Worm (Caenorhabditis elegans): Measurements from ENCODE around the gene orc-2.
A peak's percentile ranks its signal among the peaks of the same experiment; 100 is the strongest.

orc-2 gene

DNA sequence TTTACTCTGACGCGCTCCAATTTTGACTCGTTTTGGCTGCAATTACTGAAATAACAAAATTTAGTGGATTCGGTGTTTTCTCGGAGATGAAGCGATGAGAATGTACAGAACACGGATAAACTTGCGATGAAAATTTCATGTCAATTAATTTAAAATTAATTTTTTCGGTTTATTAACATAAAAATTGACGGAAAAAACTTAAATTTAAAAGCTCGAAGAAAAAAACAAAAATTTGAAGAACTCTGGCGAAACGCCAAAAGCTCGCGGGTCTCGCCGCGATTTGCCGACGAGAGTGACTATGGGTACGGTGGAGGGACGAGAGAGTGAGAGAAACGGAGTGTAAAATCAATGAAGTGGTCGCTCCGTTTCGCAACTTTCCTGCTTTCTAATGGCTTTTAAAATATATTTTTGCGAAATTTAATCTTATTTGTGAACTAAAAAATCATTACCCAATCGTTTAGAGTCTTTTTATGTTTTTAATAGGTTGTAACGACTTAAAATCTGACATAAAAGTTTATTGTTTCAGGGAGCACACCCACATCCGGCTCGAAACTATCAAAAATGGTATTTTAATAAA lies 5.0 kb upstream of the orc-2 start, which contains the start of the genes gmps-1 and cap-2 (continued):
- peak; percentile 40 for TF ChIP-seq mbf-1 (tag; optimal IDR thresholded peaks at IDR 0.05)
- no peak for TF ChIP-seq elt-1 (tag; optimal IDR thresholded peaks at IDR 0.05)
- no peak for TF ChIP-seq unc-39 (tag; optimal IDR thresholded peaks at IDR 0.05)

DNA sequence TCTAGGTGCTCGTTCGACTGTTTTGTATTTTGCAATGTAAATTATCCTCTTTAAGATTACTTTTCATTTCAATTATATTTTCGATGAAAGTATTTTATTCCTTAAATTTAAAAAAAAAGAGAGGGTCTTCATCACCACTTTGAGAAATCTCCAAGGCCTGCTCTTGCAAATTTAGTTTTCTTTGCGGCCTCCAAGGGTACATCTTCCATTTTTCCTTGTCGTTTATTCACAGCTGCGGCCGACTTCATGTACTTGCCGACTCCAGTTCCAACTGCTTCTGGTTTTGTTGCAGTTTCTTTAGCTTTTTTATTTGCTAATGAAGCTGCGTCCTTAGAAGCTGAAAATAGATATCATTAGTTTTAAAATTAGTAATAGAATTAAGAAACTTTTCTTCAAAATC lies 3.0 kb upstream of the orc-2 start:
- no peak for TF ChIP-seq aly-2 (tag; optimal IDR thresholded peaks at IDR 0.05)
- TF ChIP-seq nhr-6 (tag; optimal IDR thresholded peaks at IDR 0.05), result no peak
- no peak for TF ChIP-seq unc-55 (GFP tag; optimal IDR thresholded peaks at IDR 0.05)
- TF ChIP-seq C34F6.9 (tag; optimal IDR thresholded peaks at IDR 0.05), result no peak
- no peak for TF ChIP-seq lin-13 (GFP tag; optimal IDR thresholded peaks at IDR 0.05)
- TF ChIP-seq F13H6.1 (tag; optimal IDR thresholded peaks at IDR 0.05), result no peak
- TF ChIP-seq elt-1 (tag; optimal IDR thresholded peaks at IDR 0.05), result no peak
- TF ChIP-seq ztf-4 (tag; optimal IDR thresholded peaks at IDR 0.05), result no peak
- TF ChIP-seq nhr-11 (tag; optimal IDR thresholded peaks at IDR 0.05), result no peak
- no peak for TF ChIP-seq mbf-1 (tag; optimal IDR thresholded peaks at IDR 0.05)
- no peak for TF ChIP-seq nhr-237 (tag; optimal IDR thresholded peaks at IDR 0.05)
- TF ChIP-seq nhr-25 (tag; optimal IDR thresholded peaks at IDR 0.05), result no peak
- TF ChIP-seq alr-1 (tag; optimal IDR thresholded peaks at IDR 0.05), result no peak
- TF ChIP-seq ztf-1 (GFP tag; conservative IDR thresholded peaks at IDR 0.05), result no peak
- TF ChIP-seq sma-9 (GFP tag; optimal IDR thresholded peaks at IDR 0.05), result no peak
- TF ChIP-seq sma-9 (tag; optimal IDR thresholded peaks at IDR 0.05), result no peak

DNA sequence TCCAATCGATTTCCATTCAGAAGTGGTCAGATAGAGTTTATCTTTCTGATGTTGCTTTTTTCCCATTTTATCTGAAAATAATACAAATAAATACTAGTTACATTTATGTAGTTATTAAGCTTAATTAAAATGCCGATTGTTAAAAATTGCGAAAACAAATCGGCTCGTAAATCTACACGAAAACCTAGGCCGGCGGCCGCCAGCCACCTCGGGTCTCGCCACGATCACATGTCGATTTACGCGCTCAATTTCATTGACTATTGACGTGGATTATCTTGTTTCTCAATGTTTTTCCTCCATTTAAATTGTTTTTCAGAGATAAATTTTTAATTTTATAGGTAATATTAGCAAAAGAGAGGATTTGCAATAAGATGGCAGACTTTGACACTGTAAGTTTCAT lies 1.2 kb upstream of the orc-2 start, which contains the start of the genes cyn-4 and copz-1:
TSS of gene cyn-4 (minus strand) at position 71 of the 400 bp plus-strand sequence.
TSS of gene copz-1 (plus strand) at position 339 of the 400 bp plus-strand sequence.
- no peak for TF ChIP-seq elt-3 (tag; optimal IDR thresholded peaks at IDR 0.05)
- no peak for TF ChIP-seq nhr-77 (tag; optimal IDR thresholded peaks at IDR 0.05)
- TF ChIP-seq mab-5 (tag; optimal IDR thresholded peaks at IDR 0.05), result peak; percentile 42
- TF ChIP-seq skn-1 (tag; optimal IDR thresholded peaks at IDR 0.05), result no peak
- no peak for TF ChIP-seq mbf-1 (tag; optimal IDR thresholded peaks at IDR 0.05)
- peak; percentile 78 for TF ChIP-seq lin-13 (GFP tag; optimal IDR thresholded peaks at IDR 0.05)
- TF ChIP-seq ceh-16 (tag; optimal IDR thresholded peaks at IDR 0.05), result peak; percentile 57
- TF ChIP-seq C34F6.9 (tag; optimal IDR thresholded peaks at IDR 0.05), result peak; percentile 88
- TF ChIP-seq nhr-21 (tag; optimal IDR thresholded peaks at IDR 0.05), result peak; percentile 60
- peak; percentile 79 to 95 for TF ChIP-seq lsy-2 (tag; optimal IDR thresholded peaks at IDR 0.05)
- TF ChIP-seq sma-9 (GFP tag; optimal IDR thresholded peaks at IDR 0.05), result peak; percentile 87
- no peak for TF ChIP-seq sma-9 (tag; optimal IDR thresholded peaks at IDR 0.05)
- no peak for TF ChIP-seq ZK546.5 (tag; optimal IDR thresholded peaks at IDR 0.05)
- TF ChIP-seq zag-1 (tag; optimal IDR thresholded peaks at IDR 0.05), result no peak
- no peak for TF ChIP-seq peb-1 (tag; optimal IDR thresholded peaks at IDR 0.05)
- no peak for TF ChIP-seq unc-39 (tag; optimal IDR thresholded peaks at IDR 0.05)
- TF ChIP-seq nhr-10 (tag; optimal IDR thresholded peaks at IDR 0.05), result no peak
- TF ChIP-seq ceh-82 (tag; optimal IDR thresholded peaks at IDR 0.05), result peak; percentile 22
- no peak for TF ChIP-seq mdl-1 (tag; optimal IDR thresholded peaks at IDR 0.05)
- no peak for TF ChIP-seq dmd-4 (tag; optimal IDR thresholded peaks at IDR 0.05)
- peak; percentile 53 for TF ChIP-seq fos-1 (tag; optimal IDR thresholded peaks at IDR 0.05)
- TF ChIP-seq nhr-25 (tag; optimal IDR thresholded peaks at IDR 0.05), result peak; percentile 72
- no peak for TF ChIP-seq aly-2 (tag; optimal IDR thresholded peaks at IDR 0.05)
- TF ChIP-seq Y55F3AM.14 (GFP tag; optimal IDR thresholded peaks at IDR 0.05), result no peak
- TF ChIP-seq nhr-6 (tag; optimal IDR thresholded peaks at IDR 0.05), result no peak
- peak; percentile 90 for TF ChIP-seq unc-55 (GFP tag; optimal IDR thresholded peaks at IDR 0.05)
- TF ChIP-seq nhr-12 (tag; optimal IDR thresholded peaks at IDR 0.05), result no peak
- peak; percentile 44 for TF ChIP-seq ztf-4 (tag; optimal IDR thresholded peaks at IDR 0.05)
- no peak for TF ChIP-seq ztf-11 (tag; optimal IDR thresholded peaks at IDR 0.05)
- TF ChIP-seq blmp-1 (tag; optimal IDR thresholded peaks at IDR 0.05; ENCODE audit: insufficient read depth), result no peak
- peak; percentile 88 for TF ChIP-seq lin-11 (tag; optimal IDR thresholded peaks at IDR 0.05)
- no peak for TF ChIP-seq ama-1 (optimal IDR thresholded peaks at IDR 0.05)
- no peak for TF ChIP-seq nhr-237 (tag; optimal IDR thresholded peaks at IDR 0.05)
- TF ChIP-seq sem-4 (tag; optimal IDR thresholded peaks at IDR 0.05), result peak; percentile 58
- TF ChIP-seq ztf-1 (GFP tag; conservative IDR thresholded peaks at IDR 0.05), result no peak
- TF ChIP-seq crh-2 (tag; optimal IDR thresholded peaks at IDR 0.05), result peak; percentile 92
- no peak for TF ChIP-seq egl-27 (tag; optimal IDR thresholded peaks at IDR 0.05)
- TF ChIP-seq F13H6.1 (tag; optimal IDR thresholded peaks at IDR 0.05), result peak; percentile 79
- TF ChIP-seq R02D3.7 (tag; optimal IDR thresholded peaks at IDR 0.05), result peak; percentile 94
- no peak for TF ChIP-seq lin-39 (tag; optimal IDR thresholded peaks at IDR 0.05)
- peak; percentile 11 for TF ChIP-seq snpc-4 (tag; optimal IDR thresholded peaks at IDR 0.05)
- no peak for TF ChIP-seq nhr-11 (tag; optimal IDR thresholded peaks at IDR 0.05)
- peak; percentile 48 for TF ChIP-seq nhr-129 (tag; optimal IDR thresholded peaks at IDR 0.05)
- TF ChIP-seq elt-1 (tag; optimal IDR thresholded peaks at IDR 0.05), result no peak
- TF ChIP-seq nhr-23 (tag; optimal IDR thresholded peaks at IDR 0.05), result no peak
- peak; percentile 74 for TF ChIP-seq gmeb-1 (tag; optimal IDR thresholded peaks at IDR 0.05)
- no peak for TF ChIP-seq alr-1 (tag; optimal IDR thresholded peaks at IDR 0.05)
- peak; percentile 86 for TF ChIP-seq sma-3 (GFP tag; optimal IDR thresholded peaks at IDR 0.05)
